Worm (Caenorhabditis elegans) whole organism, early embryonic: ENCODE measurements around the gene srd-32.

Experiments used
- B0310.2 ChIP-seq: sonication (generic microtip); optimal IDR thresholded peaks from 2 replicates; lab custom pipeline; 2016; ENCODE audit warnings: mild to moderate bottlenecking, missing genetic modification characterization, missing compliant biosample characterization
- F13C5.2 ChIP-seq: sonication (generic microtip); optimal IDR thresholded peaks from 2 replicates; lab custom pipeline; 2017; ENCODE audit warnings: mild to moderate bottlenecking, missing genetic modification characterization, inconsistent platforms, missing compliant biosample characterization
- aly-1 ChIP-seq: sonication (generic microtip); optimal IDR thresholded peaks from 2 replicates; lab custom pipeline; 2016; ENCODE audit warnings: missing genetic modification characterization, missing compliant biosample characterization
- ama-1 ChIP-seq: fragments of 150-350 bp; optimal IDR thresholded peaks from 2 replicates; lab custom pipeline; 2014
- ceh-13 ChIP-seq: fragments of 200-800 bp; sonication (Bioruptor generic); optimal IDR thresholded peaks from 2 replicates; lab custom pipeline; 2018; ENCODE audit warnings: mild to moderate bottlenecking, missing genetic modification characterization, missing compliant biosample characterization
- ceh-36 ChIP-seq: sonication (generic microtip); optimal IDR thresholded peaks from 2 replicates; lab custom pipeline; 2016; ENCODE audit warnings: missing genetic modification characterization, inconsistent platforms, missing compliant biosample characterization
- ets-7 ChIP-seq: sonication (generic microtip); optimal IDR thresholded peaks from 2 replicates; lab custom pipeline; 2016; ENCODE audit warnings: missing genotype, missing genetic modification characterization, missing compliant biosample characterization
- flt-1 ChIP-seq: fragments of 200-800 bp; sonication (Bioruptor generic); IDR thresholded peaks from 2 replicates; pipeline ENCODE4 v1.3.6; 2022; ENCODE audit warnings: missing genetic modification characterization, missing compliant biosample characterization
- hmbx-1 ChIP-seq: sonication (generic microtip); optimal IDR thresholded peaks from 2 replicates; lab custom pipeline; 2016; ENCODE audit warnings: mild to moderate bottlenecking, missing genetic modification characterization, missing compliant biosample characterization
- hmg-4 ChIP-seq: fragments of 200-800 bp; sonication (Bioruptor generic); optimal IDR thresholded peaks from 2 replicates; lab custom pipeline; 2018; ENCODE audit warnings: mild to moderate bottlenecking, missing genetic modification characterization, missing compliant biosample characterization
- hnd-1 ChIP-seq: sonication (generic microtip); optimal IDR thresholded peaks from 2 replicates; lab custom pipeline; 2016; ENCODE audit warnings: missing genetic modification characterization, missing compliant biosample characterization
- pes-1 ChIP-seq: fragments of 200-800 bp; sonication (Bioruptor generic); IDR thresholded peaks from 2 replicates; pipeline ENCODE4 v1.3.6; 2022; ENCODE audit warnings: missing genetic modification reagents, missing genetic modification characterization, missing compliant biosample characterization
- scrt-1 ChIP-seq: fragments of 200-800 bp; sonication (Bioruptor generic); IDR thresholded peaks from 2 replicates; pipeline ENCODE4 v1.3.6; 2022; ENCODE audit warnings: missing genetic modification characterization, missing compliant biosample characterization
- sea-1 ChIP-seq: fragments of 200-800 bp; sonication (Bioruptor generic); conservative IDR thresholded peaks from 2 replicates; pipeline ENCODE4 v1.3.6; 2022; ENCODE audit warnings: missing genetic modification characterization, missing compliant biosample characterization
- tbx-11 ChIP-seq: fragments of 200-800 bp; sonication (Bioruptor generic); IDR thresholded peaks from 2 replicates; pipeline ENCODE4 v1.3.6; 2022; ENCODE audit warnings: missing genetic modification characterization, missing compliant biosample characterization
- tbx-37 ChIP-seq: fragments of 200-800 bp; sonication (Bioruptor generic); conservative IDR thresholded peaks from 2 replicates; pipeline ENCODE4 v1.3.6; 2022; ENCODE audit warnings: missing genetic modification reagents, missing genetic modification characterization, missing compliant biosample characterization
- tra-4 ChIP-seq: sonication (generic microtip); optimal IDR thresholded peaks from 2 replicates; lab custom pipeline; 2017; ENCODE audit warnings: missing genetic modification characterization, missing compliant biosample characterization

srd-32 gene

ce11 chrV:4870627-4871026 is 5.2 kb downstream of the srd-32 start:
- TF ChIP-seq ceh-36 (tag; lab: Kevin White, UChicago) (no peak), flt-1 (GFP tag; lab: Robert Waterston, UW) (no peak), tbx-37 (GFP tag; lab: Robert Waterston, UW) (no peak), hnd-1 (tag; lab: Kevin White, UChicago) (no peak), tra-4 (tag; lab: Kevin White, UChicago) (no peak), tbx-11 (GFP tag; lab: Robert Waterston, UW) (no peak)

ce11 chrV:4871992-4872391 is 6.5 kb downstream of the srd-32 start, which contains the start of gene srd-33:
Gene srd-33 (plus strand): TSS chrV:4872292.
- TF ChIP-seq ceh-36 (tag; lab: Kevin White, UChicago) = no peak
- no peak for TF ChIP-seq tra-4 (tag; lab: Kevin White, UChicago)
- no peak for TF ChIP-seq ama-1 (lab: Kevin White, UChicago)
- TF ChIP-seq F13C5.2 = no peak
- TF ChIP-seq sea-1 (GFP tag; lab: Robert Waterston, UW) = no peak
- TF ChIP-seq B0310.2 (tag; lab: Kevin White, UChicago) = no peak
- TF ChIP-seq hmg-4 (GFP tag; lab: Kevin White, UChicago) = no peak
- no peak for TF ChIP-seq flt-1 (GFP tag; lab: Robert Waterston, UW)
- TF ChIP-seq ceh-13 (GFP tag; lab: Kevin White, UChicago) = no peak

- TF ChIP-seq flt-1 (GFP tag; lab: Robert Waterston, UW) (no peak), scrt-1 (GFP tag; lab: Robert Waterston, UW) (no peak), tbx-37 (GFP tag; lab: Robert Waterston, UW) (no peak), B0310.2 (tag; lab: Kevin White, UChicago) (no peak), hmg-4 (GFP tag; lab: Kevin White, UChicago) (no peak), ets-7 (tag; lab: Kevin White, UChicago) (no peak), sea-1 (GFP tag; lab: Robert Waterston, UW) (no peak), F13C5.2 (no peak), pes-1 (GFP tag; lab: Robert Waterston, UW) (no peak), hmbx-1 (tag; lab: Kevin White, UChicago) (no peak), tbx-11 (GFP tag; lab: Robert Waterston, UW) (no peak), hnd-1 (tag; lab: Kevin White, UChicago) (no peak), aly-1 (tag; lab: Kevin White, UChicago) (no peak), ceh-36 (tag; lab: Kevin White, UChicago) (no peak), tra-4 (tag; lab: Kevin White, UChicago) (no peak), ceh-13 (GFP tag; lab: Kevin White, UChicago) (no peak), ama-1 (lab: Kevin White, UChicago) (no peak)
Observed at ce11 chrV:4877587-4877986, 12.1 kb downstream of the srd-32 start, which contains the start of gene T19H12.6. Gene T19H12.6 (minus strand): TSS chrV:4877687.

ce11 chrV:4879251-4879650 is 13.8 kb downstream of the srd-32 start, which contains the start of gene T19H12.15:
Gene T19H12.15 (minus strand): TSS chrV:4879351.
- TF ChIP-seq tra-4 (tag; lab: Kevin White, UChicago) = no peak
- TF ChIP-seq scrt-1 (GFP tag; lab: Robert Waterston, UW) = no peak
- no peak for TF ChIP-seq flt-1 (GFP tag; lab: Robert Waterston, UW)
- no peak for TF ChIP-seq F13C5.2
- TF ChIP-seq ama-1 (lab: Kevin White, UChicago) = no peak
- no peak for TF ChIP-seq hmg-4 (GFP tag; lab: Kevin White, UChicago)
- TF ChIP-seq sea-1 (GFP tag; lab: Robert Waterston, UW) = no peak
- TF ChIP-seq ceh-13 (GFP tag; lab: Kevin White, UChicago) = no peak
- TF ChIP-seq tbx-37 (GFP tag; lab: Robert Waterston, UW) = no peak
- no peak for TF ChIP-seq tbx-11 (GFP tag; lab: Robert Waterston, UW)
- TF ChIP-seq ceh-36 (tag; lab: Kevin White, UChicago) = no peak
- no peak for TF ChIP-seq hmbx-1 (tag; lab: Kevin White, UChicago)
- TF ChIP-seq pes-1 (GFP tag; lab: Robert Waterston, UW) = no peak
- TF ChIP-seq aly-1 (tag; lab: Kevin White, UChicago) = no peak
- no peak for TF ChIP-seq B0310.2 (tag; lab: Kevin White, UChicago)

ce11 chrV:4881377-4881776 is 15.9 kb downstream of the srd-32 start, which contains the start of gene str-32:
Gene str-32 (minus strand): TSS chrV:4881477.
- no peak for TF ChIP-seq pes-1 (GFP tag; lab: Robert Waterston, UW)
- TF ChIP-seq scrt-1 (GFP tag; lab: Robert Waterston, UW) = no peak
- no peak for TF ChIP-seq hnd-1 (tag; lab: Kevin White, UChicago)

ce11 chrV:4884490-4884889 is 19.0 kb downstream of the srd-32 start, which contains the start of gene T19H12.12:
Gene T19H12.12 (plus strand): TSS chrV:4884790.
- TF ChIP-seq sea-1 (GFP tag; lab: Robert Waterston, UW) = no peak
- TF ChIP-seq ets-7 (tag; lab: Kevin White, UChicago) = no peak
- TF ChIP-seq flt-1 (GFP tag; lab: Robert Waterston, UW) = no peak
- no peak for TF ChIP-seq ceh-13 (GFP tag; lab: Kevin White, UChicago)
- no peak for TF ChIP-seq ama-1 (lab: Kevin White, UChicago)
- no peak for TF ChIP-seq scrt-1 (GFP tag; lab: Robert Waterston, UW)
- no peak for TF ChIP-seq hnd-1 (tag; lab: Kevin White, UChicago)
- no peak for TF ChIP-seq ceh-36 (tag; lab: Kevin White, UChicago)
- TF ChIP-seq hmbx-1 (tag; lab: Kevin White, UChicago) = no peak

- no peak for TF ChIP-seq pes-1 (GFP tag; lab: Robert Waterston, UW)
- no peak for TF ChIP-seq tra-4 (tag; lab: Kevin White, UChicago)
- no peak for TF ChIP-seq ceh-36 (tag; lab: Kevin White, UChicago)
- TF ChIP-seq scrt-1 (GFP tag; lab: Robert Waterston, UW) = no peak
- no peak for TF ChIP-seq ama-1 (lab: Kevin White, UChicago)
- no peak for TF ChIP-seq tbx-11 (GFP tag; lab: Robert Waterston, UW)
- TF ChIP-seq flt-1 (GFP tag; lab: Robert Waterston, UW) = no peak
- no peak for TF ChIP-seq B0310.2 (tag; lab: Kevin White, UChicago)
- no peak for TF ChIP-seq ets-7 (tag; lab: Kevin White, UChicago)
- TF ChIP-seq hmbx-1 (tag; lab: Kevin White, UChicago) = no peak
- TF ChIP-seq ceh-13 (GFP tag; lab: Kevin White, UChicago) = no peak
- no peak for TF ChIP-seq hnd-1 (tag; lab: Kevin White, UChicago)
- TF ChIP-seq sea-1 (GFP tag; lab: Robert Waterston, UW) = no peak
- TF ChIP-seq hmg-4 (GFP tag; lab: Kevin White, UChicago) = no peak
Observed at ce11 chrV:4885372-4885771, 19.9 kb downstream of the srd-32 start, which contains the start of gene T19H12.3. Gene T19H12.3 (plus strand): TSS chrV:4885672.
